Worm (Caenorhabditis elegans): ENCODE data around the gene srw-134.

The srw-134 gene

DNA sequence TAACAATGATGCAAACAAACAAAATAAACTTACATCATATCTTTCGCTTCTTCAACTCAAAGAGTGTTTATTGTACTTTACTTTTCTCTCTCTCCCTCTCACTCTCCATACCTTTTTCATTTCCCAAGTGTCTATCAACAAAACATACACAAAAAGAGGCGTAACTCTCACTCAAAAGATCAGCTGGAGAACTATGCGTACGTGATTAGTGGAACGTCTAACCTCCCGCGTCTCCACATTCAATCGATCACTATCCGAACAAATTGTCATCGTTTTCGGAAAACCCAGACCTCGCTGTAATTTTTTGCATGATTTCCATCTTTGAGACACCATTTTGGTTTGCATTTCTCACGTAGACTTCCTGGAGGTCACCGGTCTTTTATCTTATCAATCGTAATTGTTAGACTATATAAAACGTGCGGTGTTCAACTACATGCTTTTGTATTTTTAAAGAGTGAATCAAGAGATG, 19.1 kb upstream of the srw-134 start, which contains the start of gene nhr-57 (continued):
- no peak for TF ChIP-seq ces-1 (GFP tag; optimal IDR thresholded peaks at IDR 0.05)
- TF ChIP-seq tra-1 (GFP tag; IDR thresholded peaks at IDR 0.05) = 0 out of 2 replicates have a peak, but pooled peaks have one; percentile 53
- TF ChIP-seq lir-3 (tag; optimal IDR thresholded peaks at IDR 0.05) = no peak
- TF ChIP-seq daf-16 (GFP tag; optimal IDR thresholded peaks at IDR 0.05) = peak in 1 of 2 experiments; percentile 40
- peak; percentile 84 for TF ChIP-seq daf-16 (tag; optimal IDR thresholded peaks at IDR 0.05)
- peak; percentile 70; the same call in 1 of the 2 replicates for TF ChIP-seq pha-4 (GFP tag; IDR thresholded peaks at IDR 0.05)
- TF ChIP-seq pha-4 (tag; optimal IDR thresholded peaks at IDR 0.05) = peak; percentile 71
- no peak for TF ChIP-seq zip-11 (GFP tag; IDR thresholded peaks at IDR 0.05)
- TF ChIP-seq attf-4 (tag; optimal IDR thresholded peaks at IDR 0.05) = no peak
- TF ChIP-seq zfp-2 (tag; optimal IDR thresholded peaks at IDR 0.05) = no peak
- peak; percentile 94 for TF ChIP-seq nhr-28 (tag; optimal IDR thresholded peaks at IDR 0.05)
- no peak for TF ChIP-seq tag-97 (GFP tag; IDR thresholded peaks at IDR 0.05)
- TF ChIP-seq snpc-1.2 (GFP tag; IDR thresholded peaks at IDR 0.05) = no peak
- TF ChIP-seq daf-19 (GFP tag; conservative IDR thresholded peaks at IDR 0.05) = no peak
- no peak for TF ChIP-seq fos-1 (tag; optimal IDR thresholded peaks at IDR 0.05)
- TF ChIP-seq F49E8.2 (tag; optimal IDR thresholded peaks at IDR 0.05; ENCODE audit: borderline replicate concordance) = no peak
- TF ChIP-seq nhr-41 (GFP tag; IDR thresholded peaks at IDR 0.05) = no peak
- no peak for TF ChIP-seq Y75B8A.6 (GFP tag; IDR thresholded peaks at IDR 0.05)
- TF ChIP-seq unc-39 (tag; optimal IDR thresholded peaks at IDR 0.05) = no peak
- TF ChIP-seq zfp-3 (GFP tag; conservative IDR thresholded peaks at IDR 0.05) = no peak
- TF ChIP-seq egl-43 (GFP tag; IDR thresholded peaks at IDR 0.05) = no peak
- TF ChIP-seq nhr-11 (tag; optimal IDR thresholded peaks at IDR 0.05) = peak; percentile 31
- TF ChIP-seq daf-12 (tag; optimal IDR thresholded peaks at IDR 0.05) = no peak
- TF ChIP-seq hmg-1.1 (GFP tag; IDR thresholded peaks at IDR 0.05) = no peak
- TF ChIP-seq lin-13 (GFP tag; optimal IDR thresholded peaks at IDR 0.05) = no peak
- peak; percentile 4 for TF ChIP-seq dpl-1 (GFP tag; optimal IDR thresholded peaks at IDR 0.05)
- TF ChIP-seq saeg-2 (GFP tag; IDR thresholded peaks at IDR 0.05) = 0 out of 2 replicates have a peak, but pooled peaks have one; percentile 54
- TF ChIP-seq arid-1 (GFP tag; conservative IDR thresholded peaks at IDR 0.05) = no peak
- TF ChIP-seq egl-27 (tag; optimal IDR thresholded peaks at IDR 0.05) = no peak
- peak; percentile 70 for TF ChIP-seq hlh-30 (tag; optimal IDR thresholded peaks at IDR 0.05; ENCODE audit: insufficient read depth)
- no peak for TF ChIP-seq set-16 (GFP tag; IDR thresholded peaks at IDR 0.05)
- TF ChIP-seq lin-29 (GFP tag; IDR thresholded peaks at IDR 0.05) = no peak
- TF ChIP-seq nhr-10 (tag; optimal IDR thresholded peaks at IDR 0.05) = peak; percentile 16
- no peak for TF ChIP-seq duxl-1 (tag; optimal IDR thresholded peaks at IDR 0.05; ENCODE audit: poor library complexity)
- no peak for TF ChIP-seq ceh-28 (tag; optimal IDR thresholded peaks at IDR 0.05)
- TF ChIP-seq ama-1 (optimal IDR thresholded peaks at IDR 0.05) = no peak
- peak; percentile 24 to 77 for TF ChIP-seq mdl-1 (tag; optimal IDR thresholded peaks at IDR 0.05)
- TF ChIP-seq dmd-8 (GFP tag; IDR thresholded peaks at IDR 0.05) = 0 out of 2 replicates have a peak, but pooled peaks have one; percentile 14
- peak; percentile 97 for TF ChIP-seq dmd-6 (GFP tag; IDR thresholded peaks at IDR 0.05)
- no peak for TF ChIP-seq aly-2 (tag; optimal IDR thresholded peaks at IDR 0.05)
- no peak for TF ChIP-seq Y48G9A.11 (GFP tag; IDR thresholded peaks at IDR 0.05)
- peak; percentile 7 for TF ChIP-seq mes-2 (tag; optimal IDR thresholded peaks at IDR 0.05; ENCODE audit: poor library complexity, severe bottlenecking)
- TF ChIP-seq F44E2.7 (GFP tag; IDR thresholded peaks at IDR 0.05) = no peak
- TF ChIP-seq F10B5.3 (tag; optimal IDR thresholded peaks at IDR 0.05) = no peak
- TF ChIP-seq ceh-20 (GFP tag; IDR thresholded peaks at IDR 0.05) = peak; percentile 51; the same call in 1 of the 2 replicates
- no peak for TF ChIP-seq vab-7 (GFP tag; IDR thresholded peaks at IDR 0.05)
- TF ChIP-seq php-3 (GFP tag; IDR thresholded peaks at IDR 0.05) = 0 out of 2 replicates have a peak, but pooled peaks have one; percentile 21
- no peak for TF ChIP-seq nhr-237 (tag; optimal IDR thresholded peaks at IDR 0.05)
- peak; percentile 64; the same call in 1 of the 2 replicates for TF ChIP-seq mdt-29 (GFP tag; IDR thresholded peaks at IDR 0.05)
- TF ChIP-seq nhr-6 (tag; optimal IDR thresholded peaks at IDR 0.05) = no peak
- TF ChIP-seq lin-38 (GFP tag; IDR thresholded peaks at IDR 0.05) = no peak
- TF ChIP-seq ceh-62 (tag; optimal IDR thresholded peaks at IDR 0.05) = no peak
